Worm (Caenorhabditis elegans) whole organism, L3 larva: ENCODE results near the gene Y2H9A.6.

ENCODE experiments used
- R02D3.7 ChIP-seq: fragments of 150-350 bp; optimal IDR thresholded peaks from 2 replicates; lab custom pipeline; 2014; ENCODE audit warnings: missing biosample characterization, missing genetic modification characterization
- ZK546.5 ChIP-seq: sonication (generic microtip); optimal IDR thresholded peaks from 2 replicates; lab custom pipeline; 2017; ENCODE audit warnings: missing biosample characterization, missing genetic modification characterization
- aly-2 ChIP-seq: fragments of 150-350 bp; optimal IDR thresholded peaks from 2 replicates; lab custom pipeline; 2014; ENCODE audit warnings: missing biosample characterization, missing genetic modification characterization
- ama-1 ChIP-seq: fragments of 150-350 bp; optimal IDR thresholded peaks from 2 replicates; lab custom pipeline; 2018
- ceh-28 ChIP-seq: fragments of 150-350 bp; optimal IDR thresholded peaks from 2 replicates; lab custom pipeline; 2014; ENCODE audit warnings: missing biosample characterization, missing genetic modification reagents, missing genetic modification characterization
- ceh-82 ChIP-seq: fragments of 150-350 bp; optimal IDR thresholded peaks from 2 replicates; lab custom pipeline; 2014; ENCODE audit warnings: missing biosample characterization, missing genetic modification characterization
- daf-12 ChIP-seq: fragments of 150-350 bp; optimal IDR thresholded peaks from 2 replicates; lab custom pipeline; 2014; ENCODE audit warnings: missing biosample characterization, missing genetic modification reagents, missing genetic modification characterization
- egl-27 ChIP-seq: sonication (generic microtip); optimal IDR thresholded peaks from 4 replicates; lab custom pipeline; 2017; ENCODE audit warnings: missing biosample characterization, missing genetic modification reagents, missing genetic modification characterization
- elt-1 ChIP-seq: fragments of 150-350 bp; optimal IDR thresholded peaks from 2 replicates; lab custom pipeline; 2014; ENCODE audit warnings: missing biosample characterization, missing genetic modification characterization
- elt-3 ChIP-seq, 3 experiments: fragments of 150-350 bp in 1 of 3; sonication (generic microtip) in 2 of 3; optimal IDR thresholded peaks; 2 replicates in 2 of 3; 4 replicates in 1 of 3; lab custom pipeline; 2014 to 2017; ENCODE audit warnings: missing biosample characterization in 3 of 3, missing genetic modification characterization in 3 of 3
- eor-1 ChIP-seq, 2 experiments: fragments of 150-350 bp; optimal IDR thresholded peaks; 2 replicates each; lab custom pipeline; 2014 to 2018; ENCODE audit warnings: missing biosample characterization in 2 of 2, missing genetic modification characterization in 2 of 2
- fos-1 ChIP-seq: fragments of 150-350 bp; optimal IDR thresholded peaks from 2 replicates; lab custom pipeline; 2014; ENCODE audit warnings: missing biosample characterization, missing genetic modification characterization
- hmg-11 ChIP-seq: sonication (generic microtip); optimal IDR thresholded peaks from 2 replicates; lab custom pipeline; 2016; ENCODE audit warnings: missing genetic modification characterization, missing compliant biosample characterization
- jun-1 ChIP-seq: fragments of 150-350 bp; optimal IDR thresholded peaks from 2 replicates; lab custom pipeline; 2014; ENCODE audit warnings: missing biosample characterization, missing genetic modification reagents, missing genetic modification characterization
- lin-15B ChIP-seq: fragments of 150-350 bp; optimal IDR thresholded peaks from 2 replicates; lab custom pipeline; 2014; ENCODE audit warnings: missing biosample characterization, missing genetic modification characterization
- lsy-12 ChIP-seq: sonication (generic microtip); optimal IDR thresholded peaks from 2 replicates; lab custom pipeline; 2016; ENCODE audit warnings: mild to moderate bottlenecking, missing genetic modification characterization, missing compliant biosample characterization
- mml-1 ChIP-seq: fragments of 150-350 bp; sonication (generic microtip); optimal IDR thresholded peaks from 3 replicates; lab custom pipeline; 2014; ENCODE audit warnings: missing biosample characterization, missing genetic modification characterization
- nfya-1 ChIP-seq: sonication (generic microtip); optimal IDR thresholded peaks from 2 replicates; lab custom pipeline; 2017; ENCODE audit warnings: missing genetic modification characterization, mild to moderate bottlenecking, missing compliant biosample characterization, antibody characterized with exemption, moderate library complexity; ENCODE audit not compliant: insufficient read depth
- nhr-11 ChIP-seq: fragments of 150-350 bp; optimal IDR thresholded peaks from 2 replicates; lab custom pipeline; 2014; ENCODE audit warnings: missing biosample characterization, missing genetic modification characterization
- nhr-12 ChIP-seq: fragments of 150-350 bp; optimal IDR thresholded peaks from 2 replicates; lab custom pipeline; 2014; ENCODE audit warnings: missing biosample characterization, missing genetic modification characterization
- nhr-23 ChIP-seq: fragments of 150-350 bp; optimal IDR thresholded peaks from 2 replicates; lab custom pipeline; 2014; ENCODE audit warnings: missing biosample characterization, missing genetic modification reagents, missing genetic modification characterization
- nhr-25 ChIP-seq: sonication (generic microtip); optimal IDR thresholded peaks from 2 replicates; lab custom pipeline; 2017; ENCODE audit warnings: missing biosample characterization, missing genetic modification characterization
- nhr-28 ChIP-seq: fragments of 150-350 bp; optimal IDR thresholded peaks from 2 replicates; lab custom pipeline; 2014; ENCODE audit warnings: missing biosample characterization, missing genetic modification characterization
- nhr-43 ChIP-seq: sonication (generic microtip); optimal IDR thresholded peaks from 2 replicates; lab custom pipeline; 2016; ENCODE audit warnings: mild to moderate bottlenecking, missing genetic modification characterization, missing compliant biosample characterization; ENCODE audit not compliant: poor library complexity, severe bottlenecking
- nhr-67 ChIP-seq: fragments of 150-350 bp; optimal IDR thresholded peaks from 2 replicates; lab custom pipeline; 2014; ENCODE audit warnings: missing biosample characterization, missing genetic modification characterization
- nhr-76 ChIP-seq: fragments of 150-350 bp; sonication (generic microtip); optimal IDR thresholded peaks from 5 replicates; lab custom pipeline; 2014; ENCODE audit warnings: missing biosample characterization, missing genetic modification characterization
- nhr-77 ChIP-seq: fragments of 150-350 bp; optimal IDR thresholded peaks from 2 replicates; lab custom pipeline; 2014; ENCODE audit warnings: missing biosample characterization, missing genetic modification characterization
- pha-4 ChIP-seq: fragments of 150-350 bp; optimal IDR thresholded peaks from 2 replicates; lab custom pipeline; 2014; ENCODE audit warnings: missing biosample characterization, missing genetic modification reagents, missing genetic modification characterization
- pqm-1 ChIP-seq: fragments of 150-350 bp; optimal IDR thresholded peaks from 2 replicates; lab custom pipeline; 2017; ENCODE audit warnings: missing biosample characterization, missing genetic modification characterization, inconsistent platforms
- sea-2 ChIP-seq: fragments of 150-350 bp; sonication (generic microtip); optimal IDR thresholded peaks from 4 replicates; lab custom pipeline; 2014; ENCODE audit warnings: missing biosample characterization, missing genetic modification reagents, missing genetic modification characterization
- skn-1 ChIP-seq: fragments of 150-350 bp; optimal IDR thresholded peaks from 2 replicates; lab custom pipeline; 2014; ENCODE audit warnings: missing biosample characterization, missing genetic modification characterization
- snpc-4 ChIP-seq: fragments of 150-350 bp; optimal IDR thresholded peaks from 2 replicates; lab custom pipeline; 2014; ENCODE audit warnings: missing biosample characterization, missing genetic modification characterization
- unc-39 ChIP-seq: sonication (generic microtip); optimal IDR thresholded peaks from 4 replicates; lab custom pipeline; 2017; ENCODE audit warnings: missing biosample characterization, missing genetic modification characterization
- unc-62 ChIP-seq: fragments of 150-350 bp; sonication (generic microtip); optimal IDR thresholded peaks from 4 replicates; lab custom pipeline; 2014; ENCODE audit warnings: missing biosample characterization, missing genetic modification reagents, missing genetic modification characterization
- zag-1 ChIP-seq: fragments of 150-350 bp; optimal IDR thresholded peaks from 2 replicates; lab custom pipeline; 2014; ENCODE audit warnings: missing biosample characterization, missing genetic modification characterization
- ztf-11 ChIP-seq: fragments of 150-350 bp; optimal IDR thresholded peaks from 2 replicates; lab custom pipeline; 2014; ENCODE audit warnings: missing biosample characterization, missing genetic modification characterization

Y2H9A.6 gene

DNA sequence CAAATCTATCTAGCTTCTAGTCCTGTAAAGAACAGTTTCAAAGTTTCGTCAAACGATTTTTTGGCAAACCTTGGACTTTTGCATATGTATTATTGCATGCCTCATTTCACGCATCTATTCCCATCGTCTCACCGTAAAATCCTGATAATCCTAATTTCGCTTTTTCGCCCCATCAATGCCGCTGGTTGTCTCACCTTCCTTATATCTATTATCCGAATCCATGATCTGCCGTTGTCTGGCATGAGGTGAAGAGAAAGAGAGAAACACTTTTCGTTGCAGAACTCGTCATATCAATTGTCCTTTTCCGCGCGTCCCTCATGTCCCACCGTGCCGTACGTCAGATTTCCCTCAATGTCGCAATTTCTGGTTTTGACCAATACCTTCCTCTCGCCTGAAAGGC lies 29.1 kb upstream of the Y2H9A.6 start, which contains the start of gene cut-2:
TSS of gene cut-2 (plus strand) at position 365 of the 400 bp plus-strand sequence.
- TF ChIP-seq unc-62 = no peak
- no peak for TF ChIP-seq nhr-28 (tag; lab: Kevin White, UChicago)
- TF ChIP-seq unc-39 (tag; lab: Kevin White, UChicago) = no peak
- TF ChIP-seq nhr-25 (tag; lab: Kevin White, UChicago) = peak; percentile 10
- no peak for TF ChIP-seq aly-2 (tag; lab: Kevin White, UChicago)

DNA sequence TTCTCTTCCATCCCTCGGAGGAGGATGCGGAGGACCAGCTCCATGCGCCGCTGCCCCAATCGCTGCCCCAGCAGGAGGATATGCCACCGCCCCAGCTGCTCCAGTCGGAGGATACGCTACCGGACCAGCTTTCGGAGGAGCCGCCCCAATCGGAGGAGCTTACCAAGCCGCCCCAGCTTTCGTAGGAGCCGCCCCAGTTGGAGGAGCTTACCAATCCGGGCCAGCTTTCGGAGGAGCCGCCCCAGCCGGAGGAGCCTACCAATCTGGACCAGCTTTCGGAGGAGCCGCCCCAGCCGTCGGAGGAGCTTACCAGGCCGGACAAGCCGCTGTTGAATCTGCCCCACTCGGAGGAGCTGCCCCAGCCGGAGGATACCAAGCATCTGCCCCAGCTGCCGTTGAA lies 28.2 kb upstream of the Y2H9A.6 start:
- TF ChIP-seq lsy-12 (tag; lab: Kevin White, UChicago) (peak; percentile 22), zag-1 (no peak)
- TF ChIP-seq, all 47 proteins: peak for 1

DNA sequence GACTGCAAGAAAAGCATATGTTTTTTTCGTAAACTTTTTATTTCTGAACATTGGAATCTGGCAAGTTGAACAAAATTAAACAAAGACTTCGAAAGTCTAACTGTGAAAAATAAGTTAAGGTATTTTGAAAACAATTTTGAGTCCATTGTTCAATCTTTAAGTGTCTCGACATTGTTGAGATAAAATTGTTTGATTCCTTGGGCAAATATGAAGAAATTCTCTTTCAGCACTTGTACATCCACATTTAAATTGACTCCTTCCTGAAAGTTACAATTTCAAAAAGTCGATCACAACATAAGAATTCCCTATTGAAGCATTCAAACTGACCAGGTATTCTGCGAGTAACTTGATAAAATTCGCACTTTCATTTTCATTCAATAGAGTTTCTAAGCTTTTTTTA lies 27.6 kb upstream of the Y2H9A.6 start:
- peak; percentile 39 for TF ChIP-seq ceh-82 (tag; lab: Kevin White, UChicago)
- TF ChIP-seq zag-1 = no peak
- TF ChIP-seq elt-3 (tag; optimal IDR thresholded peaks at IDR 0.05; lab: Kevin White, UChicago) = no peak
- no peak for TF ChIP-seq pha-4
- TF ChIP-seq sea-2 (GFP tag; lab: Kevin White, UChicago) = no peak
- no peak for TF ChIP-seq unc-39 (tag; lab: Kevin White, UChicago)
- TF ChIP-seq elt-1 (tag; lab: Kevin White, UChicago) = no peak
- TF ChIP-seq nhr-77 (tag; lab: Kevin White, UChicago) = peak; percentile 79
- TF ChIP-seq R02D3.7 (tag; lab: Kevin White, UChicago) = no peak
- TF ChIP-seq unc-62 = no peak
- no peak for TF ChIP-seq pqm-1 (tag; lab: Kevin White, UChicago)
- TF ChIP-seq nhr-76 (tag; lab: Kevin White, UChicago) = no peak
- TF ChIP-seq lsy-12 (tag; lab: Kevin White, UChicago) = no peak
- TF ChIP-seq nhr-25 (tag; lab: Kevin White, UChicago) = peak; percentile 4
- no peak for TF ChIP-seq nhr-12
- TF ChIP-seq eor-1 (tag; optimal IDR thresholded peaks at IDR 0.05; lab: Kevin White, UChicago) = no peak
- TF ChIP-seq ceh-28 (tag; lab: Kevin White, UChicago) = no peak
- TF ChIP-seq egl-27 (tag; lab: Kevin White, UChicago) = no peak
- TF ChIP-seq ZK546.5 (tag; lab: Kevin White, UChicago) = no peak
- no peak for TF ChIP-seq ama-1
- no peak for TF ChIP-seq nhr-23
- TF ChIP-seq jun-1 (tag; lab: Kevin White, UChicago) = no peak
- TF ChIP-seq hmg-11 (tag; lab: Kevin White, UChicago) = no peak
- TF ChIP-seq nfya-1 = no peak
- no peak for TF ChIP-seq nhr-11 (tag; lab: Kevin White, UChicago)
- peak; percentile 46 for TF ChIP-seq nhr-43 (tag; lab: Kevin White, UChicago)
- no peak for TF ChIP-seq daf-12 (tag; lab: Kevin White, UChicago)
- no peak for TF ChIP-seq nhr-67 (tag; lab: Kevin White, UChicago)
- no peak for TF ChIP-seq lin-15B
- no peak for TF ChIP-seq nhr-28 (tag; lab: Kevin White, UChicago)
- TF ChIP-seq snpc-4 = no peak
- TF ChIP-seq mml-1 (tag; lab: Kevin White, UChicago) = no peak
- TF ChIP-seq ztf-11 = no peak
- TF ChIP-seq, all 47 proteins: peak for 4

DNA sequence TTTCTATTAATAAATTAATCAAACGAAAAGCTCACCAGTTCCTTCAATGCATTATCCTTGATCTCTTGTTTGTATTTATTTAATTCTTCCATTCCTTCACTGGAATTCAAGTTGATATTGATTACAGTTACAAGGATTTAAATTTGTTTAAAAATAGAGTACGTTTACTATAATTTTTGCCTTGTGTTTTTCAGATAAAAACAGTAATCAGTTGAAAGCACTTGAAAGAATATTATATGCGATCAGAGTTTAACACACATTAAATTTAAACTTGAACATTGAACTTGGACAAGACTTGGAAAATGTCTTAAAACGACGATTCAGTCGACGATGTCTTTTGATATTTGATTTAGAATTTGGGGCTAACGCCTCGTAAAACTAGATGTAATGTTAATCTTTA lies 26.1 kb upstream of the Y2H9A.6 start, which contains the start of gene F53F1.6:
TSS of gene F53F1.6 (minus strand) at position 101 of the 400 bp plus-strand sequence.
- no peak for TF ChIP-seq elt-3 (tag; optimal IDR thresholded peaks at IDR 0.05; lab: Kevin White, UChicago)
- TF ChIP-seq ZK546.5 (tag; lab: Kevin White, UChicago) = no peak
- no peak for TF ChIP-seq snpc-4
- no peak for TF ChIP-seq skn-1 (tag; lab: Kevin White, UChicago)
- TF ChIP-seq nfya-1 = no peak
- no peak for TF ChIP-seq nhr-11 (tag; lab: Kevin White, UChicago)
- no peak for TF ChIP-seq zag-1
- TF ChIP-seq nhr-43 (tag; lab: Kevin White, UChicago) = no peak
- no peak for TF ChIP-seq pqm-1 (tag; lab: Kevin White, UChicago)
- no peak for TF ChIP-seq fos-1 (tag; lab: Kevin White, UChicago)
- TF ChIP-seq unc-39 (tag; lab: Kevin White, UChicago) = no peak
- no peak for TF ChIP-seq lsy-12 (tag; lab: Kevin White, UChicago)
